Fruit fly (Drosophila melanogaster) whole organism: ENCODE results near the gene CG15044.

ENCODE experiments used
- CG8478 ChIP-seq: fragments of >200 bp; optimal IDR thresholded peaks from 2 replicates; lab custom pipeline; 2018; ENCODE audit warnings: inconsistent platforms
- Dll ChIP-seq: fragments of >200 bp; optimal IDR thresholded peaks from 2 replicates; lab custom pipeline; 2017
- EcR ChIP-seq, 2 experiments: fragments of >200 bp; optimal IDR thresholded peaks; 2 replicates each; lab custom pipeline; 2017; ENCODE audit warnings: missing biosample characterization in 2 of 2, missing genetic modification characterization in 2 of 2, missing genetic modification reagents in 2 of 2
- pan ChIP-seq: fragments of >200 bp; optimal IDR thresholded peaks from 2 replicates; lab custom pipeline; 2017
- psq ChIP-seq: fragments of >200 bp; optimal IDR thresholded peaks from 2 replicates; lab custom pipeline; 2017
- usp ChIP-seq: fragments of >200 bp; optimal IDR thresholded peaks from 2 replicates; lab custom pipeline; 2017; ENCODE audit warnings: missing biosample characterization, missing genetic modification characterization, mixed read lengths

Gene CG15044

DNA sequence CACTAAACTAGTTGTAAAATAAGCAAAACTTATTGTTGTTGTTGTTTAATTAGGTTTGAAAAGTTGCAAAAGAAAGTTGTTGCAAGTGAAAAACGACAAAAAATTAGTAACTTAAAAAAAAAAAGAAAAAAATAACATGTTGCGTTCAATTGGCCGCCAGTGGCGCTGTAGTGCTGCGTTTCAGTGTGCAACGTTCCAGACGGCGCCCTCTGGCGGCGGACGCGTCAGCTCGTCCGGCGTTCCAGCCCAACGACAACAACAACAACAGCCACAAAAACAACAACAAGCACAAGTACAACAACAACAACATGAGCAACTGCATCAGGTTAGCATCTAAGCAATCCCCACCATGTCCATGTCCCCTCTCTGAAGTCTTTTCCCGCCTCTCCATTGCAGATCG is 25.6 kb upstream of the CG15044 start:
- no peak for TF ChIP-seq pan (lab: Kevin White, UChicago)
- no peak for TF ChIP-seq EcR (GFP tag; optimal IDR thresholded peaks at IDR 0.05; lab: Kevin White, UChicago)
- no peak for TF ChIP-seq psq (lab: Kevin White, UChicago)
- TF ChIP-seq Dll (lab: Kevin White, UChicago), result no peak
- TF ChIP-seq usp (GFP tag; lab: Kevin White, UChicago), result no peak
- no peak for TF ChIP-seq CG8478 (lab: Kevin White, UChicago)

DNA sequence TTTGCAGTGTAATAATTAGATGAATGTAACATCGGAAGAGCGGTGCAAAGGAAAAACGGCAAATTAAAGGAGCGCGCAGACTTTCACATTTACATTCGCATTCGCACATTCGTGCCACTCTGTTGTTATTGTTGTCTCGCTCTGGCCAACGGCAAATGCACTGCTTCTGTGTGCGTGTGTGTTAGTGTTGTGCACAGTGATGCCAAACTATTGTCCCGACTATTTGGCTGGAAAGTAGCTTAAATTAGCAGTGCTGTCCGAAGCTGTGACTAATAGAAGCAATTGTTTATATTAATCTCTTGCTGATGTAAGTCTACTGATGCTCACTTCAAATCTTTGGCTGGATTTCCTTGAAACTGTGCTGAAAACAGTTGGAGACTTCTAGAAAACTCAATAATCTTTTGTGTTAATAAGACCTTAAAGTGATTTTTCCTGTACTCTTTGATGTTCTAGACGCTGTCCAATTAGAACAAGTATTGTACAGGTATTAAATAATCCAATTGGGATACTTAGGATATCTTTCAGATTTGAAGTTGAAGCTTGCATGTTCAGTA is 24.3 kb upstream of the CG15044 start:
- TF ChIP-seq usp (GFP tag; lab: Kevin White, UChicago), result no peak
- no peak for TF ChIP-seq EcR (GFP tag; optimal IDR thresholded peaks at IDR 0.05; lab: Kevin White, UChicago)
- no peak for TF ChIP-seq CG8478 (lab: Kevin White, UChicago)

- TF ChIP-seq pan (lab: Kevin White, UChicago) (no peak), psq (lab: Kevin White, UChicago) (no peak), CG8478 (lab: Kevin White, UChicago) (no peak), EcR (GFP tag; optimal IDR thresholded peaks at IDR 0.05; lab: Kevin White, UChicago) (no peak), usp (GFP tag; lab: Kevin White, UChicago) (no peak), Dll (lab: Kevin White, UChicago) (no peak)
These were observed 23.6 kb upstream of the CG15044 start, which contains the start of the genes Bx and HisRS for dm6 chrX:18515205-18515921. Gene Bx (plus strand): TSS chrX:18515428. Gene HisRS (plus strand): TSS chrX:18515428.

- TF ChIP-seq Dll (lab: Kevin White, UChicago) (no peak), usp (GFP tag; lab: Kevin White, UChicago) (no peak), psq (lab: Kevin White, UChicago) (no peak), CG8478 (lab: Kevin White, UChicago) (no peak), pan (lab: Kevin White, UChicago) (no peak), EcR (GFP tag; optimal IDR thresholded peaks at IDR 0.05; lab: Kevin White, UChicago) (no peak)
These were observed 23.0 kb upstream of the CG15044 start, which contains the start of gene CG6470 for dm6 chrX:18514767-18515166. Gene CG6470 (minus strand): TSS chrX:18514867.

dm6 chrX:18512271-18512679 is 20.5 kb upstream of the CG15044 start, which contains the start of gene Ggt-1:
Gene Ggt-1 (minus strand): TSS chrX:18512521.
- TF ChIP-seq pan (lab: Kevin White, UChicago) (no peak), Dll (lab: Kevin White, UChicago) (no peak), usp (GFP tag; lab: Kevin White, UChicago) (no peak), psq (lab: Kevin White, UChicago) (no peak), CG8478 (lab: Kevin White, UChicago) (no peak), EcR (GFP tag; optimal IDR thresholded peaks at IDR 0.05; lab: Kevin White, UChicago) (no peak)

DNA sequence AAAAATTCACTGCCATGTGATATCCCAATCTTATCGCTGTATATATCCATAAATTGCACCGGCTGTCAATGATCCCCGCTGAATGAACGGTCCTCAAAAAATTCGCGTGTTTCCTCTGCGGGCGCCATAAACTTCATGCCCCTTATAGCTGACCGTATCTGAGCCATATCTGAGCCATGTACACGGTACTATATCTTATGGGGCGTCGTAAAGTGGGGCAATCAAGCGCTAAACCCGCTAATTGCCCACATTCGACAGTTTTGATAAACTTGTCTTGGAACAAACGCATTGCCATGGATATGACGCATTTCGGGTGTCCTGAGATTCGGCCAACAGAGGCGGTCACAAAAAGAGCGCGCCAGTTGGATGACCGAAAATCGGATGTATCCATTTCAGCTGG is 19.1 kb upstream of the CG15044 start:
- TF ChIP-seq usp (GFP tag; lab: Kevin White, UChicago) (no peak), psq (lab: Kevin White, UChicago) (no peak), Dll (lab: Kevin White, UChicago) (no peak), EcR (GFP tag; optimal IDR thresholded peaks at IDR 0.05; lab: Kevin White, UChicago) (no peak), CG8478 (lab: Kevin White, UChicago) (no peak), pan (lab: Kevin White, UChicago) (no peak)

- TF ChIP-seq Dll (lab: Kevin White, UChicago) (no peak), CG8478 (lab: Kevin White, UChicago) (no peak), pan (lab: Kevin White, UChicago) (no peak), psq (lab: Kevin White, UChicago) (no peak), usp (GFP tag; lab: Kevin White, UChicago) (no peak), EcR (GFP tag; optimal IDR thresholded peaks at IDR 0.05; lab: Kevin White, UChicago) (no peak)
These were observed 17.6 kb upstream of the CG15044 start for dm6 chrX:18509430-18509829.

DNA sequence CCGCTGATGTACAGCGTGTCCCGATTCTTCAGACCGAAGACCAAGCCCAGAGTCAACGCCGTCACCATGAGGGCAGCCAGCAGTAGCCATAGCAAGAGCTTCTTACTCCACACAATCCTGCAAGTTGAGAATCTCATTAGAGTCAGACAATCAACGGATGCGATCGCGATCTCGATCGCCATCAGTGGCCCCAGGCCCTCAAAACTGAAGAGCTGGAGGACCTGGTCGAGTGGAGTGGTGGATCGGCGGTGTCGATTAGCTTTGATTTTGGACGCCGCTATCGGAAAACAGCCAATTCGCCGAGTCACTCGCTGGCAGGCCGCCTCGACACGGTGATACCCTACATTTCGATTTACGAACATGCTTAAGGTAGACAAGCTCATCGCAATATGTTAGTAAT is 16.8 kb upstream of the CG15044 start:
- TF ChIP-seq usp (GFP tag; lab: Kevin White, UChicago), result no peak
- no peak for TF ChIP-seq CG8478 (lab: Kevin White, UChicago)
- TF ChIP-seq Dll (lab: Kevin White, UChicago), result no peak

DNA sequence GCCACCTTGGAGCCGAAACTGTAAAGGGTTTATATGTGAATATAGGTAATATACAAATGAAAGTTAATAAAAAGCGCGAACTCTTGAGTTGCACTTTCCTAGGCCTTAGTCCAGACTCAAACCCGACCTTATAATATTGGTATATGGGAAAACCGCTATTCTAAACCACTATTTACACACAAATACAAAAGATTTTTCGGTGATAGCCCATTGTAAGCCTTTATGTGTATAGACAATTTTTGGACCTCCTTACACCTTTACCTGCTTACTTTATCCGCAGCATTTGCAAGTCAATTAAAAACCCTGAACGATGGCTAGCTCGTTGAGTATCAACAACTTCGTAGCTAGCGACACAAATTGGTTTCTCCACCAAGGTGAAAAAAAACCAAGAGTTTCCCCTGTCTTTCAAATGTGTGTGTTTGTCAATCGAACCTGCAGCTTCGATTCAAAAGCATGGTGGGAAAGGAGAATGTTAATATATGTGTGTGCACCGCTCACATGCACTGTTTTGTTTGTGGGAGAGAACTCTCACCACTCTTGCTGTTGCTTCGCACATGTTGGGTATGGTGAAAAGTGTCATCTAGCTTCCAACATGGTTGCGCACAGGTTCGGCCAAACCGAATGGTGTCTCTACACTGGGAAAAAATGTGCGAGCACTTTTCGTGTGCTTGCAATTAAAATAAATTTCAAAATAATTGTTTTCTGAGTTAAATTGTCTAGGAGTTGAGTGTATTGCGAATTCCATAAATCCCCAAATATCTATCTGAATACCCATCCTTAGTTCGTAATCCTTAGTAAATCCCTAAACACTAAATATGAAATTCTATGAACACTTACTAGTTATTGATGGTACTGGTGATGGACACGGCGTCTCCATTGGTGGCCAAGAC is 15.1 kb upstream of the CG15044 start:
- no peak for TF ChIP-seq Dll (lab: Kevin White, UChicago)
- TF ChIP-seq CG8478 (lab: Kevin White, UChicago), result no peak
- no peak for TF ChIP-seq psq (lab: Kevin White, UChicago)
- no peak for TF ChIP-seq EcR (GFP tag; optimal IDR thresholded peaks at IDR 0.05; lab: Kevin White, UChicago)
- no peak for TF ChIP-seq pan (lab: Kevin White, UChicago)
- TF ChIP-seq usp (GFP tag; lab: Kevin White, UChicago), result no peak

DNA sequence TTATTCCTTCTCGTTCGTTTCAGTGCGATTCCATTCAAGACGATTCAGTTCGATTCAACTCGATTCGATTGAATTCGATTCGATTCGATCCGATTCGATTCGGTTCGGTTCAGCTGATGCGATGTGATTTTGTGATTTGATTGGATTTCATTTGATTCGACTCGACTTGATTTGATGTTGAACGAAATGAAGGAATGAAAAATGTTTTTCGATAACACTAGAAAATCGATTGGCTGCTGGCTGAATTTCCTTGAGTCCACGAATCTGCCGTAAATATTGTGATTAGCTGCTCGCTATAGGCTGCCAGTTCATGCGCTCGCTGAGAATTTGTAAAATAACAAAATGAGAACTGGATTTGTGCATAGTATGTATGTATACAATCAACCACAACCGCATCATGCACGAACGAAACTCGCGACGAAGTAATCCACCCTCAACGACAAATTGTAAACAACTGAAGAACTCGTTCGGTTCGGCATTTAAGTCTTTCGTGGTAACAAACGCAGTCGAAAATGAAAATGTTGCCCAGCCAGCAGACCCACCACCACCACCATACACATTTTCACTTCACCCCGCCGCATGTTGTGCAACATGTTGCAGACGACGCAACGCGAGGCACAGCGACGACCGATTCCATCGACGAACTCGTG is 13.3 kb upstream of the CG15044 start, which contains the start of gene Wnt5:
TSS of gene Wnt5 (minus strand) at position 458 of the 650 bp plus-strand sequence.
- no peak for TF ChIP-seq CG8478 (lab: Kevin White, UChicago)
- TF ChIP-seq pan (lab: Kevin White, UChicago), result no peak
- TF ChIP-seq Dll (lab: Kevin White, UChicago), result no peak
- no peak for TF ChIP-seq usp (GFP tag; lab: Kevin White, UChicago)
- no peak for TF ChIP-seq psq (lab: Kevin White, UChicago)
- TF ChIP-seq EcR (GFP tag; optimal IDR thresholded peaks at IDR 0.05; lab: Kevin White, UChicago), result no peak
